Worm (Caenorhabditis elegans) whole organism, L1 larva: Measurements from ENCODE around the gene dpy-6.

Source experiments
- C04F5.9 ChIP-seq: sonication (generic microtip); optimal IDR thresholded peaks from 2 replicates; lab custom pipeline; 2016; ENCODE audit warnings: missing genetic modification characterization, missing compliant biosample characterization
- F16B12.6 ChIP-seq: fragments of 150-350 bp; optimal IDR thresholded peaks from 2 replicates; lab custom pipeline; 2014; ENCODE audit warnings: missing biosample characterization, missing genetic modification characterization
- aha-1 ChIP-seq: fragments of 150-350 bp; optimal IDR thresholded peaks from 2 replicates; lab custom pipeline; 2014; ENCODE audit warnings: missing biosample characterization, missing genetic modification characterization
- aly-2 ChIP-seq: fragments of 150-350 bp; optimal IDR thresholded peaks from 2 replicates; lab custom pipeline; 2014; ENCODE audit warnings: missing biosample characterization, missing genetic modification characterization
- blmp-1 ChIP-seq: fragments of 150-350 bp; optimal IDR thresholded peaks from 2 replicates; lab custom pipeline; 2014; ENCODE audit warnings: missing biosample characterization, missing genetic modification characterization
- ceh-8 ChIP-seq: fragments of 200-800 bp; sonication (Bioruptor generic); optimal IDR thresholded peaks from 2 replicates; lab custom pipeline; 2018; ENCODE audit warnings: mild to moderate bottlenecking, missing genetic modification characterization, moderate library complexity, missing compliant biosample characterization
- ceh-82 ChIP-seq, 3 experiments: fragments of 150-350 bp in 1 of 3; sonication (generic microtip) in 2 of 3; optimal IDR thresholded peaks; 2 replicates each; lab custom pipeline; 2014 to 2017; ENCODE audit warnings: missing biosample characterization in 3 of 3, missing genetic modification characterization in 3 of 3
- ceh-90 ChIP-seq: sonication (generic microtip); optimal IDR thresholded peaks from 2 replicates; lab custom pipeline; 2016; ENCODE audit warnings: missing genetic modification characterization, missing compliant biosample characterization
- efl-1 ChIP-seq, 4 experiments: fragments of 150-350 bp; optimal IDR thresholded peaks in 3 of 4; peaks in 1 of 4; 1 replicate in 1 of 4; 2 replicates in 3 of 4; lab custom pipeline; 2014; ENCODE audit warnings: missing biosample characterization in 2 of 4, missing genetic modification characterization in 2 of 4, missing genetic modification reagents in 2 of 4
- efl-3 ChIP-seq: fragments of 200-800 bp; sonication (Bioruptor generic); optimal IDR thresholded peaks from 2 replicates; lab custom pipeline; 2018; ENCODE audit warnings: mild to moderate bottlenecking, missing genetic modification characterization, missing compliant biosample characterization
- egl-27 ChIP-seq, 2 experiments: fragments of 150-350 bp in 1 of 2; sonication (generic microtip); optimal IDR thresholded peaks; 3 replicates each; lab custom pipeline; 2017 to 2018; ENCODE audit warnings: missing biosample characterization in 2 of 2, missing genetic modification characterization in 2 of 2, missing genetic modification reagents in 2 of 2
- elt-3 ChIP-seq, 6 experiments: fragments of 150-350 bp in 1 of 6; sonication (generic microtip); optimal IDR thresholded peaks; 2 replicates each; lab custom pipeline; 2017 to 2018; ENCODE audit warnings: missing biosample characterization in 6 of 6, missing genetic modification characterization in 6 of 6, inconsistent platforms in 1 of 6
- fkh-10 ChIP-seq: sonication (generic microtip); optimal IDR thresholded peaks from 2 replicates; lab custom pipeline; 2017; ENCODE audit warnings: missing biosample characterization, missing genetic modification reagents, missing genetic modification characterization
- fkh-4 ChIP-seq: sonication (generic microtip); optimal IDR thresholded peaks from 2 replicates; lab custom pipeline; 2016; ENCODE audit warnings: missing compliant biosample characterization, missing genetic modification characterization, borderline replicate concordance
- hlh-17 ChIP-seq: fragments of 200-800 bp; sonication (Bioruptor generic); optimal IDR thresholded peaks from 2 replicates; lab custom pipeline; 2018; ENCODE audit warnings: missing genetic modification characterization, mild to moderate bottlenecking, missing compliant biosample characterization, moderate library complexity, borderline replicate concordance
- hpl-2 ChIP-seq: fragments of 150-350 bp; optimal IDR thresholded peaks from 2 replicates; lab custom pipeline; 2014; ENCODE audit warnings: missing biosample characterization, missing genetic modification reagents, missing genetic modification characterization
- isw-1 ChIP-seq: fragments of 200-800 bp; sonication (Bioruptor generic); IDR thresholded peaks from 2 replicates; pipeline ENCODE4 v1.3.6; 2022; ENCODE audit warnings: missing genetic modification characterization, missing compliant biosample characterization
- lin-15B ChIP-seq: fragments of 150-350 bp; sonication (generic microtip); optimal IDR thresholded peaks from 3 replicates; lab custom pipeline; 2014; ENCODE audit warnings: missing biosample characterization, missing genetic modification characterization
- lin-35 ChIP-seq, 2 experiments: fragments of 150-350 bp; optimal IDR thresholded peaks; 2 replicates each; lab custom pipeline; 2014; ENCODE audit warnings: missing biosample characterization in 2 of 2, missing genetic modification characterization in 2 of 2, missing genetic modification reagents in 2 of 2
- mdl-1 ChIP-seq, 2 experiments: fragments of 150-350 bp; optimal IDR thresholded peaks; 2 replicates each; lab custom pipeline; 2014 to 2017; ENCODE audit warnings: missing biosample characterization in 2 of 2, missing genetic modification characterization in 2 of 2, inconsistent platforms in 1 of 2
- nhr-11 ChIP-seq: fragments of 150-350 bp; optimal IDR thresholded peaks from 2 replicates; lab custom pipeline; 2014; ENCODE audit warnings: missing biosample characterization, missing genetic modification characterization
- nhr-28 ChIP-seq: fragments of 150-350 bp; optimal IDR thresholded peaks from 2 replicates; lab custom pipeline; 2014; ENCODE audit warnings: missing biosample characterization, missing genetic modification characterization
- nhr-47 ChIP-seq: sonication (generic microtip); optimal IDR thresholded peaks from 2 replicates; lab custom pipeline; 2016; ENCODE audit warnings: mild to moderate bottlenecking, missing genetic modification characterization, moderate library complexity, missing compliant biosample characterization
- nhr-71 ChIP-seq: sonication (generic microtip); optimal IDR thresholded peaks from 2 replicates; lab custom pipeline; 2016; ENCODE audit warnings: mild to moderate bottlenecking, missing genetic modification characterization, moderate library complexity, missing compliant biosample characterization
- nhr-85 ChIP-seq: sonication (generic microtip); peaks from one replicate; lab custom pipeline; 2016; ENCODE audit warnings: missing genetic modification characterization, inconsistent platforms, missing compliant biosample characterization
- skn-1 ChIP-seq: fragments of 150-350 bp; optimal IDR thresholded peaks from 2 replicates; lab custom pipeline; 2014; ENCODE audit warnings: missing biosample characterization, missing genetic modification characterization
- snu-23 ChIP-seq: sonication (generic microtip); optimal IDR thresholded peaks from 2 replicates; lab custom pipeline; 2016; ENCODE audit warnings: missing genetic modification characterization, missing compliant biosample characterization
- sox-4 ChIP-seq: sonication (generic microtip); optimal IDR thresholded peaks from 2 replicates; lab custom pipeline; 2016; ENCODE audit warnings: missing genetic modification characterization, missing compliant biosample characterization
- unc-62 ChIP-seq: fragments of 150-350 bp; optimal IDR thresholded peaks from 2 replicates; lab custom pipeline; 2014; ENCODE audit warnings: missing biosample characterization, missing genetic modification reagents, missing genetic modification characterization
- zip-4 ChIP-seq: fragments of 200-800 bp; sonication (Bioruptor generic); optimal IDR thresholded peaks from 2 replicates; lab custom pipeline; 2018; ENCODE audit warnings: mild to moderate bottlenecking, missing genetic modification characterization, moderate library complexity, missing compliant biosample characterization
- ztf-11 ChIP-seq, 2 experiments: sonication (generic microtip); optimal IDR thresholded peaks; 2 replicates each; lab custom pipeline; 2016 to 2017; ENCODE audit warnings: missing genetic modification characterization in 2 of 2, missing biosample characterization in 1 of 2, missing compliant biosample characterization in 1 of 2
- ztf-4 ChIP-seq: fragments of 150-350 bp; optimal IDR thresholded peaks from 2 replicates; lab custom pipeline; 2014; ENCODE audit warnings: missing biosample characterization, missing genetic modification characterization

Gene dpy-6

ce11 chrX:8404308-8405085, 50.9 kb downstream of the dpy-6 start (continued):
- TF ChIP-seq efl-3 (GFP tag; lab: Kevin White, UChicago) (peak; percentile 73), sox-4 (tag; lab: Kevin White, UChicago) (peak; percentile 84), efl-1 (optimal IDR thresholded peaks at IDR 0.05; lab: Kevin White, UChicago) (peak; percentile 65 to 70), efl-1 (GFP tag; optimal IDR thresholded peaks at IDR 0.05 in 1 of 2; lab: Kevin White, UChicago) (peak; percentile 22 to 95), F16B12.6 (tag; lab: Kevin White, UChicago) (no peak), hlh-17 (GFP tag; lab: Kevin White, UChicago) (no peak), ztf-11 (tag; optimal IDR thresholded peaks at IDR 0.05; lab: Kevin White, UChicago) (peak in 1 of 2 experiments; percentile 85), snu-23 (GFP tag; lab: Kevin White, UChicago) (peak; percentile 96), skn-1 (tag; lab: Kevin White, UChicago) (peak; percentile 78), elt-3 (tag; optimal IDR thresholded peaks at IDR 0.05; lab: Kevin White, UChicago) (peak in 3 of 6 experiments; percentile 4 to 83 (median 39)), nhr-28 (tag; lab: Kevin White, UChicago) (no peak), nhr-47 (peak; percentile 96), aly-2 (peak; percentile 63), ceh-82 (tag; optimal IDR thresholded peaks at IDR 0.05; lab: Kevin White, UChicago) (peak; percentile 60 to 83 (median 74)), zip-4 (GFP tag; lab: Kevin White, UChicago) (peak; percentile 81), ceh-90 (tag; lab: Kevin White, UChicago) (no peak), ztf-4 (tag; lab: Kevin White, UChicago) (peak; percentile 83), C04F5.9 (peak; percentile 39), egl-27 (tag; optimal IDR thresholded peaks at IDR 0.05; lab: Kevin White, UChicago) (peak; percentile 69 to 73), isw-1 (peak; percentile 86), lin-35 (GFP tag; optimal IDR thresholded peaks at IDR 0.05; lab: Kevin White, UChicago) (peak; percentile 33 to 83), lin-15B (no peak), ceh-8 (peak; percentile 80), mdl-1 (tag; optimal IDR thresholded peaks at IDR 0.05; lab: Kevin White, UChicago) (peak in 1 of 2 experiments; percentile 81), fkh-10 (GFP tag; lab: Kevin White, UChicago) (peak; percentile 93), nhr-71 (tag; lab: Kevin White, UChicago) (peak; percentile 96), fkh-4 (no peak), nhr-11 (tag; lab: Kevin White, UChicago) (peak; percentile 62), unc-62 (GFP tag; lab: Kevin White, UChicago) (no peak), aha-1 (tag; lab: Kevin White, UChicago) (no peak), blmp-1 (tag; lab: Kevin White, UChicago) (peak; percentile 42), nhr-85 (tag; lab: Kevin White, UChicago) (peak; percentile 94), hpl-2 (GFP tag; lab: Kevin White, UChicago) (no peak)
- TF ChIP-seq, all 84 proteins: peak for 58
